Fruit fly (Drosophila melanogaster): ENCODE measurements around the gene CG17271.

The CG17271 gene

DNA sequence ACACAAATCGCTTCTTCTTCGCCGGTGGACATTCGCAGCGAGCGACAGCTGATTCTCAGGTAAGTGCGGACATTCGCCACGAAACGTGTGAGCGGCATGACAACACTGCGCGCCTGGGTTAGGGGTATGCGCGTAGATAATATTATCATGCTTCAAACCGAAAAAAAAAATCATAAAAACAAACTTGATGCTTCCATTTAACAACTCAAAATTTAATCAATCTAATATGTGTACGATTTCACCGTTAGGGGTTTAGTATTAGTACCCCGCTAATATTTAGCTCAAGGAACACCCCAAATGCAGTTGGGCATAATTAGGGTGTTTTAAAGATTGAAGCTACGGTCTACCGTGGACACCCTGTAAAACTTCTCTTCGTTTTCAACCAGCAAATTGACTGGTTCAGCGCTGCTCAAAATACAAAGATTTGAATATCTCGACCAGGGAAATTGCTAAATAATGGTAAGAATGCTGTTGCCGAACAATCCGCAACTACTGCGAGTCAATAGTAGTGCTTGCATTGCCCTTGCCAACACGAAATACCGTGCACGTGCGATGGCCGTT, at the start of gene CG17271, which contains the start of gene RpS20:
CG17271 (minus strand) TSS at position 34 of the 561 bp plus-strand sequence.
RpS20 (plus strand) TSS at position 367 of the 561 bp plus-strand sequence.
- peak; percentile 92 for TF ChIP-seq h (GFP tag; optimal IDR thresholded peaks at IDR 0.05)
- peak; percentile 66 for TF ChIP-seq dsf (GFP tag; optimal IDR thresholded peaks at IDR 0.05; ENCODE audit: borderline replicate concordance)
- no peak for TF ChIP-seq tai (GFP tag; optimal IDR thresholded peaks at IDR 0.05)
- peak; percentile 91 for TF ChIP-seq Jra (GFP tag; optimal IDR thresholded peaks at IDR 0.05)
- no peak for TF ChIP-seq lola (GFP tag; optimal IDR thresholded peaks at IDR 0.05)
- TF ChIP-seq Dif (GFP tag; optimal IDR thresholded peaks at IDR 0.05; ENCODE audit: partially characterized antibody) = peak; percentile 89
- peak; percentile 67 for TF ChIP-seq psq (GFP tag; optimal IDR thresholded peaks at IDR 0.05)
- TF ChIP-seq Sp1 (GFP tag; optimal IDR thresholded peaks at IDR 0.05) = peak; percentile 80
- no peak for TF ChIP-seq pan (optimal IDR thresholded peaks at IDR 0.05)
- no peak for TF ChIP-seq usp (GFP tag; optimal IDR thresholded peaks at IDR 0.05)
- peak in 1 of 2 experiments; percentile 78 for TF ChIP-seq dl (GFP tag; optimal IDR thresholded peaks at IDR 0.05; ENCODE audit: insufficient read depth in 1 of 2, partially characterized antibody in 2 of 2)
- TF ChIP-seq br (GFP tag; optimal IDR thresholded peaks at IDR 0.05) = peak; percentile 87
- no peak for TF ChIP-seq N (GFP tag; optimal IDR thresholded peaks at IDR 0.05)
- no peak for TF ChIP-seq Rel (GFP tag; optimal IDR thresholded peaks at IDR 0.05)
- peak; percentile 74 for TF ChIP-seq Rel (tag; optimal IDR thresholded peaks at IDR 0.05)
- no peak for TF ChIP-seq sage (GFP tag; optimal IDR thresholded peaks at IDR 0.05)
- TF ChIP-seq foxo (GFP tag; optimal IDR thresholded peaks at IDR 0.05) = peak; percentile 4 to 94
- peak; percentile 78 for TF ChIP-seq CG32264 (GFP tag; optimal IDR thresholded peaks at IDR 0.05)
- peak; percentile 92 for TF ChIP-seq Hnf4 (GFP tag; optimal IDR thresholded peaks at IDR 0.05)
- peak; percentile 61 for TF ChIP-seq Myc (optimal IDR thresholded peaks at IDR 0.05)
- peak; percentile 78 for TF ChIP-seq HLH106 (tag; optimal IDR thresholded peaks at IDR 0.05)
- TF ChIP-seq dmrt93B (GFP tag; optimal IDR thresholded peaks at IDR 0.05) = peak; percentile 68
- TF ChIP-seq woc (GFP tag; optimal IDR thresholded peaks at IDR 0.05) = peak; percentile 89
- peak; percentile 37 for TF ChIP-seq Mio (GFP tag; optimal IDR thresholded peaks at IDR 0.05)
- TF ChIP-seq brk (GFP tag; optimal IDR thresholded peaks at IDR 0.05) = no peak
- TF ChIP-seq Abd-B (GFP tag; optimal IDR thresholded peaks at IDR 0.05) = no peak
- no peak for TF ChIP-seq Dfd (GFP tag; optimal IDR thresholded peaks at IDR 0.05)
- peak; percentile 91 for TF ChIP-seq ey (GFP tag; optimal IDR thresholded peaks at IDR 0.05)
- peak; percentile 91 for TF ChIP-seq fru (GFP tag; optimal IDR thresholded peaks at IDR 0.05)
- peak; percentile 89 for TF ChIP-seq rgr (GFP tag; optimal IDR thresholded peaks at IDR 0.05)
- TF ChIP-seq jim (GFP tag; optimal IDR thresholded peaks at IDR 0.05) = peak; percentile 18
- peak; percentile 95 for TF ChIP-seq sv (GFP tag; optimal IDR thresholded peaks at IDR 0.05)
- no peak for TF ChIP-seq Hr78 (GFP tag; optimal IDR thresholded peaks at IDR 0.05)
- peak; percentile 98 for TF ChIP-seq Vsx2 (GFP tag; optimal IDR thresholded peaks at IDR 0.05; ENCODE audit: partially characterized antibody)
- TF ChIP-seq CrebA (GFP tag; optimal IDR thresholded peaks at IDR 0.05; ENCODE audit: borderline replicate concordance) = no peak
- TF ChIP-seq CG9705 (GFP tag; optimal IDR thresholded peaks at IDR 0.05) = peak; percentile 78
- TF ChIP-seq OdsH (GFP tag; optimal IDR thresholded peaks at IDR 0.05) = peak; percentile 77
- TF ChIP-seq GATAd (GFP tag; optimal IDR thresholded peaks at IDR 0.05) = no peak
- peak; percentile 87 for TF ChIP-seq Hr83 (GFP tag; optimal IDR thresholded peaks at IDR 0.05; ENCODE audit: poor library complexity, severe bottlenecking)

DNA sequence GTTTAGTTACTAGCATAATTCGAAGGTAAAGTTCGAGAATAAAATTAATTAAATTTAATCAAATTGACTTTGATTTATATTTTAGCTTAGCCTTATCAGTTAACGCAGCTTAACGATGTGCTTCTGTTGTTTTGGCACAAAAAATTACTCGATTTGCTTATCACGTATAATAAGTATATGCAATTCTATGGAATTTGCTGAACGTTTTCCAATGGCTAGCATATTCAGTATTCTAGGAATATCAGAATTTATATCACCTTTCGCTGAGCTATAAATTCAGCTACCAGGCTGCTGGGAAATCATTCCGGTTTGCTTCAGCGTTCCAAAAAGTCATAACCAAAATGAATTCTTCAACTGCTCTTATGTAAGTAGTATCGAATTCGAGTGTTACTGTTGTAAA, 49.1 kb upstream of the CG17271 start, which contains the start of gene TotA:
TotA (plus strand) TSS at position 301 of the 400 bp plus-strand sequence.
- TF ChIP-seq sage (GFP tag; optimal IDR thresholded peaks at IDR 0.05) (no peak), lola (GFP tag; optimal IDR thresholded peaks at IDR 0.05) (no peak), Abd-B (GFP tag; optimal IDR thresholded peaks at IDR 0.05) (no peak), jim (GFP tag; optimal IDR thresholded peaks at IDR 0.05) (no peak), brk (GFP tag; optimal IDR thresholded peaks at IDR 0.05) (no peak), tai (GFP tag; optimal IDR thresholded peaks at IDR 0.05) (no peak), Dfd (GFP tag; optimal IDR thresholded peaks at IDR 0.05) (no peak), Rel (GFP tag; optimal IDR thresholded peaks at IDR 0.05) (no peak), Rel (tag; optimal IDR thresholded peaks at IDR 0.05) (no peak), rgr (GFP tag; optimal IDR thresholded peaks at IDR 0.05) (no peak), Myc (optimal IDR thresholded peaks at IDR 0.05) (no peak), Sp1 (GFP tag; optimal IDR thresholded peaks at IDR 0.05) (no peak), fru (GFP tag; optimal IDR thresholded peaks at IDR 0.05) (no peak), Hr78 (GFP tag; optimal IDR thresholded peaks at IDR 0.05) (no peak)

All from whole organism, wandering third instar larva.